Fruit fly (Drosophila melanogaster) whole organism, prepupa: ENCODE data around the gene CG17349.

Experiments used
- CG10669 ChIP-seq: fragments of 200-800 bp; sonication (Bioruptor generic); optimal IDR thresholded peaks from 3 replicates; lab custom pipeline; 2018; ENCODE audit warnings: missing biosample characterization, mild to moderate bottlenecking, missing genetic modification characterization, moderate library complexity
- CG11294 ChIP-seq: fragments of 200-800 bp; sonication (Bioruptor generic); IDR thresholded peaks from 2 replicates; pipeline ENCODE4 v1.3.6; 2022; ENCODE audit warnings: missing biosample characterization, missing genetic modification characterization
- CG11762 ChIP-seq: fragments of 200-800 bp; sonication (Bioruptor generic); optimal IDR thresholded peaks from 3 replicates; lab custom pipeline; 2016; ENCODE audit warnings: missing biosample characterization, missing genetic modification characterization; ENCODE audit not compliant: insufficient read depth
- CG15336 ChIP-seq: fragments of 200-800 bp; sonication (Bioruptor generic); IDR thresholded peaks from 2 replicates; pipeline ENCODE4 v1.3.6; 2022; ENCODE audit warnings: missing biosample characterization, missing genetic modification characterization
- CG1621 ChIP-seq: fragments of 200-800 bp; sonication (Bioruptor generic); optimal IDR thresholded peaks from 3 replicates; lab custom pipeline; 2018; ENCODE audit warnings: missing biosample characterization, mild to moderate bottlenecking, missing genetic modification characterization
- CG16779 ChIP-seq: fragments of 200-800 bp; sonication (Bioruptor generic); optimal IDR thresholded peaks from 3 replicates; lab custom pipeline; 2017; ENCODE audit warnings: missing biosample characterization, mild to moderate bottlenecking, missing genetic modification characterization
- CG3032 ChIP-seq: fragments of 200-800 bp; optimal IDR thresholded peaks from 2 replicates; lab custom pipeline; 2019; ENCODE audit warnings: missing biosample characterization, mild to moderate bottlenecking, missing genetic modification characterization, moderate library complexity
- CG31627 ChIP-seq: fragments of 200-800 bp; sonication (Bioruptor generic); optimal IDR thresholded peaks from 3 replicates; lab custom pipeline; 2016; ENCODE audit warnings: missing biosample characterization, missing genetic modification characterization
- CG32006 ChIP-seq: fragments of 200-800 bp; sonication (Bioruptor generic); optimal IDR thresholded peaks from 3 replicates; lab custom pipeline; 2017; ENCODE audit warnings: missing biosample characterization, mild to moderate bottlenecking, missing genetic modification characterization
- CG34406 ChIP-seq: fragments of 200-800 bp; sonication (Bioruptor generic); optimal IDR thresholded peaks from 3 replicates; lab custom pipeline; 2016; ENCODE audit warnings: missing biosample characterization, missing genetic modification characterization
- CG3919 ChIP-seq: fragments of 200-800 bp; sonication (Bioruptor generic); optimal IDR thresholded peaks from 3 replicates; lab custom pipeline; 2016; ENCODE audit warnings: missing biosample characterization, missing genetic modification characterization
- CG4318 ChIP-seq: fragments of 200-800 bp; sonication (Bioruptor generic); optimal IDR thresholded peaks from 3 replicates; lab custom pipeline; 2017; ENCODE audit warnings: missing biosample characterization, mild to moderate bottlenecking, missing genetic modification characterization
- CG6163 ChIP-seq: fragments of 200-800 bp; sonication (Bioruptor generic); IDR thresholded peaks from 3 replicates; pipeline ENCODE4 v1.3.6; 2022; ENCODE audit warnings: missing biosample characterization, missing genetic modification characterization
- CG6276 ChIP-seq: fragments of 200-800 bp; sonication (Bioruptor generic); optimal IDR thresholded peaks from 2 replicates; lab custom pipeline; 2017; ENCODE audit warnings: missing biosample characterization, mild to moderate bottlenecking, missing genetic modification characterization
- CG6792 ChIP-seq: fragments of 200-800 bp; sonication (Bioruptor generic); optimal IDR thresholded peaks from 3 replicates; lab custom pipeline; 2016; ENCODE audit warnings: missing biosample characterization, missing genetic modification characterization
- CG6808 ChIP-seq: fragments of 200-800 bp; sonication (Bioruptor generic); optimal IDR thresholded peaks from 3 replicates; lab custom pipeline; 2017; ENCODE audit warnings: missing biosample characterization, missing genetic modification characterization, mild to moderate bottlenecking, moderate library complexity, missing genetic modification reagents
- CG6854 ChIP-seq: fragments of 200-800 bp; sonication (Bioruptor generic); optimal IDR thresholded peaks from 2 replicates; lab custom pipeline; 2017; ENCODE audit warnings: missing biosample characterization, mild to moderate bottlenecking, missing genetic modification characterization
- CG7368 ChIP-seq: fragments of 200-800 bp; sonication (Bioruptor generic); optimal IDR thresholded peaks from 3 replicates; lab custom pipeline; 2016; ENCODE audit warnings: missing biosample characterization, missing genetic modification characterization
- CG8119 ChIP-seq: fragments of 200-800 bp; sonication (Bioruptor generic); IDR thresholded peaks from 3 replicates; pipeline ENCODE4 v1.3.6; 2022; ENCODE audit warnings: missing biosample characterization, missing genetic modification characterization
- CG8319 ChIP-seq: fragments of 200-800 bp; sonication (Bioruptor generic); optimal IDR thresholded peaks from 3 replicates; lab custom pipeline; 2016; ENCODE audit warnings: missing biosample characterization, missing genetic modification characterization
- CG8632 ChIP-seq: fragments of 200-800 bp; sonication (Bioruptor generic); optimal IDR thresholded peaks from 3 replicates; lab custom pipeline; 2016; ENCODE audit warnings: missing biosample characterization, missing genetic modification characterization
- CG9139 ChIP-seq: fragments of 200-800 bp; sonication (Bioruptor generic); optimal IDR thresholded peaks from 3 replicates; lab custom pipeline; 2017; ENCODE audit warnings: missing biosample characterization, mild to moderate bottlenecking, missing genetic modification characterization
- Eip75B ChIP-seq: fragments of 200-800 bp; sonication (Bioruptor generic); optimal IDR thresholded peaks from 3 replicates; lab custom pipeline; 2016; ENCODE audit warnings: missing biosample characterization, missing genetic modification characterization
- Eip78C ChIP-seq: fragments of 200-800 bp; sonication (Bioruptor generic); peaks from one replicate; lab custom pipeline; 2016; ENCODE audit warnings: missing biosample characterization, missing genetic modification characterization
- Eip93F ChIP-seq: fragments of 200-800 bp; sonication (Bioruptor generic); optimal IDR thresholded peaks from 2 replicates; lab custom pipeline; 2016; ENCODE audit warnings: missing biosample characterization, mild to moderate bottlenecking, missing genetic modification characterization
- Ets21C ChIP-seq: fragments of 200-800 bp; sonication (Bioruptor generic); optimal IDR thresholded peaks from 3 replicates; lab custom pipeline; 2016; ENCODE audit warnings: missing biosample characterization, missing genetic modification characterization
- Ets96B ChIP-seq: fragments of 200-800 bp; optimal IDR thresholded peaks from 2 replicates; lab custom pipeline; 2019; ENCODE audit warnings: missing biosample characterization, mild to moderate bottlenecking, missing genetic modification characterization, moderate library complexity
- Hr38 ChIP-seq: sonication (Bioruptor generic); optimal IDR thresholded peaks from 2 replicates; lab custom pipeline; 2016; ENCODE audit warnings: missing biosample characterization, missing genetic modification characterization
- Hr39 ChIP-seq: fragments of 200-800 bp; sonication (Bioruptor generic); optimal IDR thresholded peaks from 2 replicates; lab custom pipeline; 2016; ENCODE audit warnings: missing biosample characterization, missing genetic modification characterization
- Hr4 ChIP-seq: fragments of 200-800 bp; sonication (Bioruptor generic); optimal IDR thresholded peaks from 3 replicates; lab custom pipeline; 2016; ENCODE audit warnings: missing biosample characterization, missing genetic modification characterization
- Lpt ChIP-seq: fragments of 200-800 bp; sonication (Bioruptor generic); optimal IDR thresholded peaks from 3 replicates; lab custom pipeline; 2016; ENCODE audit warnings: missing biosample characterization, missing genetic modification characterization
- Met ChIP-seq: fragments of 200-800 bp; sonication (Bioruptor generic); optimal IDR thresholded peaks from 3 replicates; lab custom pipeline; 2016; ENCODE audit warnings: missing biosample characterization, missing genetic modification characterization
- OdsH ChIP-seq: fragments of 200-800 bp; sonication (Bioruptor generic); optimal IDR thresholded peaks from 3 replicates; lab custom pipeline; 2016; ENCODE audit warnings: missing biosample characterization, missing genetic modification characterization
- Smox ChIP-seq: fragments of 200-800 bp; sonication (Bioruptor generic); optimal IDR thresholded peaks from 3 replicates; lab custom pipeline; 2016; ENCODE audit warnings: missing biosample characterization, missing genetic modification characterization
- Sox102F ChIP-seq: fragments of 200-800 bp; sonication (Bioruptor generic); optimal IDR thresholded peaks from 2 replicates; lab custom pipeline; 2016; ENCODE audit warnings: missing biosample characterization, mild to moderate bottlenecking, missing genetic modification characterization
- Sox14 ChIP-seq: fragments of 200-800 bp; sonication (Bioruptor generic); optimal IDR thresholded peaks from 3 replicates; lab custom pipeline; 2016; ENCODE audit warnings: missing biosample characterization, missing genetic modification characterization
- Sox15 ChIP-seq: fragments of 200-800 bp; sonication (Bioruptor generic); optimal IDR thresholded peaks from 3 replicates; lab custom pipeline; 2016; ENCODE audit warnings: missing biosample characterization, missing genetic modification characterization
- achi ChIP-seq: fragments of 200-800 bp; sonication (Bioruptor generic); optimal IDR thresholded peaks from 3 replicates; lab custom pipeline; 2016; ENCODE audit warnings: missing biosample characterization, missing genetic modification characterization
- cyc ChIP-seq: fragments of 200-800 bp; sonication (Bioruptor generic); optimal IDR thresholded peaks from 3 replicates; lab custom pipeline; 2016; ENCODE audit warnings: missing biosample characterization, missing genetic modification characterization
- dsx ChIP-seq: fragments of 200-800 bp; optimal IDR thresholded peaks from 3 replicates; lab custom pipeline; 2019; ENCODE audit warnings: missing biosample characterization, mild to moderate bottlenecking, missing genetic modification characterization, moderate library complexity; ENCODE audit not compliant: poor library complexity, severe bottlenecking
- eg ChIP-seq: fragments of 200-800 bp; sonication (Bioruptor generic); IDR thresholded peaks from 3 replicates; pipeline ENCODE4 v1.3.6; 2022; ENCODE audit warnings: missing biosample characterization, missing genetic modification characterization
- esn ChIP-seq: fragments of 200-800 bp; sonication (Bioruptor generic); optimal IDR thresholded peaks from 2 replicates; lab custom pipeline; 2016; ENCODE audit warnings: missing biosample characterization, mild to moderate bottlenecking, missing genetic modification characterization, moderate library complexity
- fd59A ChIP-seq: fragments of 200-800 bp; sonication (Bioruptor generic); optimal IDR thresholded peaks from 2 replicates; lab custom pipeline; 2017; ENCODE audit warnings: missing biosample characterization, mild to moderate bottlenecking, missing genetic modification characterization, missing genetic modification reagents
- fd85E ChIP-seq: fragments of 200-800 bp; sonication (Bioruptor generic); optimal IDR thresholded peaks from 3 replicates; lab custom pipeline; 2016; ENCODE audit warnings: missing biosample characterization, missing genetic modification characterization
- pdm3 ChIP-seq: fragments of 200-800 bp; sonication (Bioruptor generic); optimal IDR thresholded peaks from 3 replicates; lab custom pipeline; 2016; ENCODE audit warnings: missing biosample characterization, missing genetic modification characterization
- spab ChIP-seq: fragments of 200-800 bp; sonication (Bioruptor generic); optimal IDR thresholded peaks from 2 replicates; lab custom pipeline; 2017; ENCODE audit warnings: missing biosample characterization, mild to moderate bottlenecking, missing genetic modification characterization, missing genetic modification reagents
- ss ChIP-seq, 2 experiments: fragments of 200-800 bp; sonication (Bioruptor generic); optimal IDR thresholded peaks; 2 replicates in 1 of 2; 3 replicates in 1 of 2; lab custom pipeline; 2017 to 2018; ENCODE audit warnings: mild to moderate bottlenecking in 2 of 2, missing biosample characterization in 2 of 2, missing genetic modification characterization in 2 of 2, moderate library complexity in 1 of 2
- svp ChIP-seq: fragments of 200-800 bp; sonication (Bioruptor generic); peaks from one replicate; lab custom pipeline; 2016; ENCODE audit warnings: missing biosample characterization, missing genetic modification characterization
- topi ChIP-seq: fragments of 200-800 bp; sonication (Bioruptor generic); optimal IDR thresholded peaks from 3 replicates; lab custom pipeline; 2016; ENCODE audit warnings: missing biosample characterization, missing genetic modification characterization
- vri ChIP-seq: fragments of 200-800 bp; sonication (Bioruptor generic); optimal IDR thresholded peaks from 3 replicates; lab custom pipeline; 2016; ENCODE audit warnings: missing biosample characterization, mild to moderate bottlenecking, missing genetic modification characterization

Gene CG17349

DNA sequence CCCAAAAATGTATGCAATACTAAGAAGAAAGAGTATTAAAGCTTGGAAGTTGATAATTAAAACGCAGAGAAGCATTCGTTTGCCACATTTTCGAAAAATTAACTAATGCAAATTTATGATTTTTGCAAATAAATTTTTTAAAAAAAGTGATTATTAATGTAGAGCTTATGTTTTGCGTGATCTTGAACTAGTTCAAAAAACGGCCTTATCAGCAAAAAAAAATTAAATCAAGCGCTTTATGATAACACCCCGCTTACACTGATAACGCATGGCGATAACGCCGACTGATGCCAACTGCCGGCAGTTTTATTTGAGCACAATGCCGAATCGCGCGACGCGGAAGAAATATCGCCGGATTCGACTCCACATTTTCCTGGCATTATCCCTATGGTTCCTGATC is 6.2 kb upstream of the CG17349 start, which contains the start of gene CG13086:
TSS of gene CG13086 (plus strand) at position 301 of the 400 bp plus-strand sequence.
- TF ChIP-seq CG8632 (no peak), Hr4 (GFP tag; lab: Kevin White, UChicago) (no peak), fd59A (GFP tag; lab: Kevin White, UChicago) (no peak), CG11294 (no peak), CG34406 (GFP tag; lab: Kevin White, UChicago) (no peak), eg (GFP tag; lab: Robert Waterston, UW) (no peak), ss (GFP tag; optimal IDR thresholded peaks at IDR 0.05; lab: Kevin White, UChicago) (no peak), CG6808 (GFP tag; lab: Kevin White, UChicago) (no peak), Sox14 (no peak), CG15336 (no peak), fd85E (GFP tag; lab: Kevin White, UChicago) (no peak), Hr38 (no peak), CG4318 (GFP tag; lab: Kevin White, UChicago) (no peak), Eip93F (GFP tag; lab: Kevin White, UChicago) (no peak), CG3919 (no peak), Sox15 (GFP tag; lab: Kevin White, UChicago) (no peak), OdsH (GFP tag; lab: Kevin White, UChicago) (no peak), Lpt (GFP tag; lab: Kevin White, UChicago) (no peak), esn (GFP tag; lab: Kevin White, UChicago) (no peak), topi (GFP tag; lab: Kevin White, UChicago) (no peak)

DNA sequence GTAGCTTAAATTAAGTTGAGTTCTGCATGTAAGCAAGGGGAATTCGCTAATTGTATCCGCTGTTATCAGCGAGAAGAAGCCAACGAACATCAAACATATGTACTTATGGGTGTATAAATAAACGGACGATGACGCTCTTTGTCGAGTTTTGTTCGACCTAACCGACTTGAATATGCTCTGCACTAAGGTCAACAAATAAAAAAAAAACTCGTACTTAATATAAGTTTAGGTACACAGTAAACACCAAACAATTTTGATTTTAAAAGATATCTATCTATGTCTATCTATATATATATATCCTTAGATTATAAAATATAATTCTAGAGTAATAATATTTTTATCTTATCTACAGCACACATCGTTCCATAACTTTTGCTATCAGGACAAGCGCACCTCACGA is 5.6 kb upstream of the CG17349 start:
- TF ChIP-seq esn (GFP tag; lab: Kevin White, UChicago) (peak; percentile 62), Sox102F (peak; percentile 59), Ets21C (GFP tag; lab: Kevin White, UChicago) (no peak), CG8319 (GFP tag; lab: Kevin White, UChicago) (no peak), fd59A (GFP tag; lab: Kevin White, UChicago) (peak; percentile 38), cyc (peak; percentile 51), pdm3 (peak; percentile 40), dsx (GFP tag; lab: Kevin White, UChicago) (peak; percentile 49), Eip78C (GFP tag; lab: Kevin White, UChicago) (peak; percentile 90), CG9139 (GFP tag; lab: Kevin White, UChicago) (peak; percentile 14), CG10669 (GFP tag; lab: Kevin White, UChicago) (peak; percentile 57), Sox14 (peak; percentile 48), CG4318 (GFP tag; lab: Kevin White, UChicago) (peak; percentile 31), Met (peak; percentile 54), CG31627 (peak; percentile 38), achi (GFP tag; lab: Kevin White, UChicago) (peak; percentile 65), Eip75B (GFP tag; lab: Kevin White, UChicago) (peak; percentile 33), CG16779 (tag; lab: Kevin White, UChicago) (peak; percentile 30), Smox (GFP tag; lab: Kevin White, UChicago) (peak; percentile 58), vri (GFP tag; lab: Kevin White, UChicago) (peak; percentile 64), svp (peak; percentile 89), Hr39 (peak; percentile 46), spab (GFP tag; lab: Kevin White, UChicago) (peak; percentile 56), CG1621 (tag; lab: Kevin White, UChicago) (peak; percentile 20), CG15336 (peak; percentile 59), CG6792 (GFP tag; lab: Kevin White, UChicago) (peak; percentile 49), CG8632 (peak; percentile 71), OdsH (GFP tag; lab: Kevin White, UChicago) (peak; percentile 75), eg (GFP tag; lab: Robert Waterston, UW) (peak; percentile 55; the same call in 2 of the 3 replicates), CG6163 (GFP tag; lab: Robert Waterston, UW) (peak; percentile 73), CG6808 (GFP tag; lab: Kevin White, UChicago) (peak; percentile 63), CG32006 (GFP tag; lab: Kevin White, UChicago) (peak; percentile 69), CG11762 (GFP tag; lab: Kevin White, UChicago) (peak; percentile 51), CG3032 (tag; lab: Kevin White, UChicago) (peak; percentile 63), CG6854 (GFP tag; lab: Kevin White, UChicago) (peak; percentile 14), CG6276 (peak; percentile 27), Ets96B (tag; lab: Kevin White, UChicago) (peak; percentile 38), CG7368 (GFP tag; lab: Kevin White, UChicago) (peak; percentile 41), CG8119 (GFP tag; lab: Robert Waterston, UW) (peak; percentile 35; the same call in 1 of the 3 replicates)
